Worm (Caenorhabditis elegans) whole organism, L4 larva: ENCODE measurements around the gene clh-4.

Experiments
- D1046.2 ChIP-seq: fragments of 200-800 bp; sonication (Bioruptor generic); IDR thresholded peaks from 2 replicates; pipeline ENCODE4 v1.3.6; 2022; ENCODE audit warnings: missing genetic modification characterization, missing compliant biosample characterization
- F10B5.3 ChIP-seq: sonication (generic microtip); optimal IDR thresholded peaks from 2 replicates; lab custom pipeline; 2016; ENCODE audit warnings: mild to moderate bottlenecking, missing genetic modification characterization, missing compliant biosample characterization
- F37D6.2 ChIP-seq: sonication (generic microtip); optimal IDR thresholded peaks from 2 replicates; lab custom pipeline; 2016; ENCODE audit warnings: mild to moderate bottlenecking, missing genetic modification characterization, missing compliant biosample characterization
- Y5F2A.4 ChIP-seq: fragments of 200-800 bp; sonication (Bioruptor generic); optimal IDR thresholded peaks from 2 replicates; lab custom pipeline; 2018; ENCODE audit warnings: mild to moderate bottlenecking, missing genetic modification characterization, missing compliant biosample characterization
- ZK337.2 ChIP-seq: fragments of 200-800 bp; sonication (Bioruptor generic); IDR thresholded peaks from 2 replicates; pipeline ENCODE4 v1.3.6; 2022; ENCODE audit warnings: missing genetic modification reagents, missing genetic modification characterization, missing compliant biosample characterization
- aha-1 ChIP-seq: fragments of 150-350 bp; peaks from one replicate; lab custom pipeline; 2014; ENCODE audit warnings: missing biosample characterization, missing genetic modification characterization
- ama-1 ChIP-seq: fragments of 150-350 bp; optimal IDR thresholded peaks from 2 replicates; lab custom pipeline; 2014; ENCODE audit warnings: inconsistent platforms, mixed read lengths
- attf-4 ChIP-seq: sonication (generic microtip); optimal IDR thresholded peaks from 3 replicates; lab custom pipeline; 2017; ENCODE audit warnings: missing biosample characterization, missing genetic modification characterization
- ceh-28 ChIP-seq: fragments of 150-350 bp; optimal IDR thresholded peaks from 2 replicates; lab custom pipeline; 2014; ENCODE audit warnings: missing biosample characterization, missing genetic modification reagents, missing genetic modification characterization
- ceh-44 ChIP-seq: fragments of 200-800 bp; sonication (Bioruptor generic); IDR thresholded peaks from 2 replicates; pipeline ENCODE4 v1.3.6; 2022; ENCODE audit warnings: missing genetic modification reagents, missing genetic modification characterization, missing compliant biosample characterization
- ceh-82 ChIP-seq: sonication (generic microtip); optimal IDR thresholded peaks from 2 replicates; lab custom pipeline; 2017; ENCODE audit warnings: missing biosample characterization, missing genetic modification characterization
- ces-1 ChIP-seq: fragments of 150-350 bp; sonication (generic microtip); optimal IDR thresholded peaks from 4 replicates; lab custom pipeline; 2014; ENCODE audit warnings: missing biosample characterization, missing genetic modification reagents, missing genetic modification characterization
- cey-2 ChIP-seq: sonication (generic microtip); optimal IDR thresholded peaks from 3 replicates; lab custom pipeline; 2017; ENCODE audit warnings: missing genetic modification characterization, mild to moderate bottlenecking, missing compliant biosample characterization, antibody characterized with exemption, borderline replicate concordance; ENCODE audit not compliant: insufficient read depth
- ctbp-1 ChIP-seq: fragments of 200-800 bp; sonication (Bioruptor generic); IDR thresholded peaks from 2 replicates; pipeline ENCODE4 v1.3.6; 2022; ENCODE audit warnings: missing genetic modification reagents, missing genetic modification characterization, missing compliant biosample characterization
- daf-19 ChIP-seq: fragments of 200-800 bp; sonication (Bioruptor generic); conservative IDR thresholded peaks from 2 replicates; pipeline ENCODE4 v1.3.6; 2022; ENCODE audit warnings: missing genetic modification characterization, missing compliant biosample characterization
- daf-8 ChIP-seq: fragments of 200-800 bp; sonication (Bioruptor generic); IDR thresholded peaks from 2 replicates; pipeline ENCODE4 v1.3.6; 2022; ENCODE audit warnings: missing genetic modification characterization, missing compliant biosample characterization
- dmd-9 ChIP-seq: fragments of 200-800 bp; sonication (Bioruptor generic); IDR thresholded peaks from 2 replicates; pipeline ENCODE4 v1.3.6; 2022; ENCODE audit warnings: missing genetic modification reagents, missing genetic modification characterization, missing compliant biosample characterization
- dpl-1 ChIP-seq: fragments of 150-350 bp; optimal IDR thresholded peaks from 2 replicates; lab custom pipeline; 2014; ENCODE audit warnings: missing biosample characterization, missing genetic modification reagents, missing genetic modification characterization
- duxl-1 ChIP-seq: sonication (generic microtip); optimal IDR thresholded peaks from 2 replicates; lab custom pipeline; 2016; ENCODE audit warnings: mild to moderate bottlenecking, missing genetic modification characterization, moderate library complexity, missing compliant biosample characterization; ENCODE audit not compliant: poor library complexity
- egl-43 ChIP-seq: fragments of 200-800 bp; sonication (Bioruptor generic); IDR thresholded peaks from 2 replicates; pipeline ENCODE4 v1.3.6; 2022; ENCODE audit warnings: missing genetic modification reagents, missing genetic modification characterization, missing compliant biosample characterization
- fkh-10 ChIP-seq: fragments of 150-350 bp; optimal IDR thresholded peaks from 2 replicates; lab custom pipeline; 2014; ENCODE audit warnings: missing biosample characterization, missing genetic modification reagents, missing genetic modification characterization
- fos-1 ChIP-seq: fragments of 150-350 bp; optimal IDR thresholded peaks from 2 replicates; lab custom pipeline; 2014; ENCODE audit warnings: missing biosample characterization, missing genetic modification characterization
- hlh-11 ChIP-seq: fragments of 200-800 bp; sonication (Bioruptor generic); optimal IDR thresholded peaks from 2 replicates; lab custom pipeline; 2018; ENCODE audit warnings: mild to moderate bottlenecking, missing genetic modification characterization, missing compliant biosample characterization
- hlh-30 ChIP-seq: sonication (generic microtip); optimal IDR thresholded peaks from 2 replicates; lab custom pipeline; 2017; ENCODE audit warnings: antibody characterized with exemption, mild to moderate bottlenecking, missing genetic modification characterization, missing compliant biosample characterization; ENCODE audit not compliant: insufficient read depth
- jun-1 ChIP-seq: fragments of 150-350 bp; optimal IDR thresholded peaks from 2 replicates; lab custom pipeline; 2014; ENCODE audit warnings: missing biosample characterization, missing genetic modification reagents, missing genetic modification characterization
- lin-13 ChIP-seq: fragments of 150-350 bp; optimal IDR thresholded peaks from 2 replicates; lab custom pipeline; 2014; ENCODE audit warnings: missing biosample characterization, missing genetic modification reagents, missing genetic modification characterization
- lin-39 ChIP-seq: fragments of 150-350 bp; optimal IDR thresholded peaks from 2 replicates; lab custom pipeline; 2014; ENCODE audit warnings: missing biosample characterization, missing genetic modification reagents, missing genetic modification characterization
- lsy-2 ChIP-seq, 2 experiments: fragments of 150-350 bp in 1 of 2; sonication (generic microtip) in 1 of 2; optimal IDR thresholded peaks; 2 replicates each; lab custom pipeline; 2014 to 2017; ENCODE audit warnings: missing biosample characterization in 2 of 2, missing genetic modification characterization in 2 of 2
- madf-9 ChIP-seq: fragments of 200-800 bp; sonication (Bioruptor generic); conservative IDR thresholded peaks from 2 replicates; pipeline ENCODE4 v1.3.6; 2022; ENCODE audit warnings: missing genetic modification reagents, missing genetic modification characterization, missing compliant biosample characterization
- mes-2 ChIP-seq: sonication (generic microtip); optimal IDR thresholded peaks from 2 replicates; lab custom pipeline; 2016; ENCODE audit warnings: missing genotype, mild to moderate bottlenecking, missing genetic modification characterization, missing compliant biosample characterization; ENCODE audit not compliant: poor library complexity, severe bottlenecking
- mxl-3 ChIP-seq: fragments of 200-800 bp; sonication (Bioruptor generic); optimal IDR thresholded peaks from 2 replicates; lab custom pipeline; 2018; ENCODE audit warnings: mild to moderate bottlenecking, missing genetic modification characterization, missing compliant biosample characterization
- nhr-237 ChIP-seq: sonication (generic microtip); optimal IDR thresholded peaks from 2 replicates; lab custom pipeline; 2017; ENCODE audit warnings: missing biosample characterization, missing genetic modification characterization
- nhr-28 ChIP-seq: fragments of 150-350 bp; optimal IDR thresholded peaks from 2 replicates; lab custom pipeline; 2014; ENCODE audit warnings: missing biosample characterization, missing genetic modification characterization
- nhr-42 ChIP-seq: fragments of 200-800 bp; sonication (Bioruptor generic); IDR thresholded peaks from 2 replicates; pipeline ENCODE4 v1.3.6; 2022; ENCODE audit warnings: missing genetic modification characterization, missing compliant biosample characterization
- nhr-6 ChIP-seq: fragments of 150-350 bp; optimal IDR thresholded peaks from 2 replicates; lab custom pipeline; 2014; ENCODE audit warnings: missing biosample characterization, missing genetic modification characterization
- pha-4 ChIP-seq, 2 experiments: fragments of 150-350 bp in 1 of 2; fragments of 200-800 bp in 1 of 2; sonication (Bioruptor generic) in 1 of 2; IDR thresholded peaks in 1 of 2; optimal IDR thresholded peaks in 1 of 2; 2 replicates each; pipeline versions ENCODE4 v1.3.6 to Lab custom; 2014 to 2022; ENCODE audit warnings: missing genetic modification characterization in 2 of 2, missing genetic modification reagents in 2 of 2, missing biosample characterization in 1 of 2, missing compliant biosample characterization in 1 of 2
- php-3 ChIP-seq: fragments of 200-800 bp; sonication (Bioruptor generic); IDR thresholded peaks from 2 replicates; pipeline ENCODE4 v1.3.6; 2022; ENCODE audit warnings: missing genetic modification reagents, missing genetic modification characterization, missing compliant biosample characterization
- pqm-1 ChIP-seq: sonication (generic microtip); optimal IDR thresholded peaks from 2 replicates; lab custom pipeline; 2017; ENCODE audit warnings: missing biosample characterization, missing genetic modification characterization
- rbr-2 ChIP-seq: sonication (generic microtip); optimal IDR thresholded peaks from 2 replicates; lab custom pipeline; 2016; ENCODE audit warnings: missing genotype, missing genetic modification characterization, missing compliant biosample characterization
- set-16 ChIP-seq: fragments of 200-800 bp; sonication (Bioruptor generic); IDR thresholded peaks from 2 replicates; pipeline ENCODE4 v1.3.6; 2022; ENCODE audit warnings: missing genetic modification reagents, missing genetic modification characterization, missing compliant biosample characterization
- skn-1 ChIP-seq: fragments of 150-350 bp; optimal IDR thresholded peaks from 2 replicates; lab custom pipeline; 2014; ENCODE audit warnings: missing biosample characterization, missing genetic modification characterization
- snpc-1.2 ChIP-seq: fragments of 200-800 bp; sonication (Bioruptor generic); IDR thresholded peaks from 2 replicates; pipeline ENCODE4 v1.3.6; 2022; ENCODE audit warnings: missing genetic modification reagents, missing genetic modification characterization, missing compliant biosample characterization
- spr-3 ChIP-seq: fragments of 200-800 bp; sonication (Bioruptor generic); optimal IDR thresholded peaks from 2 replicates; lab custom pipeline; 2018; ENCODE audit warnings: mild to moderate bottlenecking, missing genetic modification characterization, missing compliant biosample characterization
- tra-1 ChIP-seq: fragments of 200-800 bp; sonication (Bioruptor generic); IDR thresholded peaks from 2 replicates; pipeline ENCODE4 v1.3.6; 2022; ENCODE audit warnings: missing genetic modification reagents, missing genetic modification characterization, missing compliant biosample characterization
- unc-130 ChIP-seq: sonication (generic microtip); optimal IDR thresholded peaks from 2 replicates; lab custom pipeline; 2016; ENCODE audit warnings: missing genetic modification reagents, missing genetic modification characterization, missing compliant biosample characterization
- unc-39 ChIP-seq: sonication (generic microtip); optimal IDR thresholded peaks from 2 replicates; lab custom pipeline; 2017; ENCODE audit warnings: missing biosample characterization, missing genetic modification characterization
- zfp-2 ChIP-seq: sonication (generic microtip); optimal IDR thresholded peaks from 2 replicates; lab custom pipeline; 2016; ENCODE audit warnings: mild to moderate bottlenecking, missing genetic modification characterization, missing compliant biosample characterization
- zip-2 ChIP-seq: fragments of 150-350 bp; optimal IDR thresholded peaks from 2 replicates; lab custom pipeline; 2014; ENCODE audit warnings: missing biosample characterization, missing genetic modification characterization
- ztf-11 ChIP-seq: fragments of 150-350 bp; optimal IDR thresholded peaks from 2 replicates; lab custom pipeline; 2014; ENCODE audit warnings: missing biosample characterization, missing genetic modification characterization

Gene clh-4

ce11 chrX:4147600-4148448 lies 47.5 kb upstream of the clh-4 start:
- TF ChIP-seq F37D6.2 (tag; lab: Kevin White, UChicago) (peak; percentile 6), zfp-2 (no peak), nhr-6 (tag; lab: Kevin White, UChicago) (no peak), F10B5.3 (tag; lab: Kevin White, UChicago) (no peak), egl-43 (GFP tag; lab: Robert Waterston, UW) (no peak), jun-1 (tag; lab: Kevin White, UChicago) (no peak), attf-4 (tag; lab: Kevin White, UChicago) (no peak), nhr-42 (GFP tag; lab: Robert Waterston, UW) (peak; percentile 7), zip-2 (tag; lab: Kevin White, UChicago) (no peak), set-16 (GFP tag; lab: Robert Waterston, UW) (no peak), mes-2 (no peak), madf-9 (peak; percentile 48), ceh-82 (tag; lab: Kevin White, UChicago) (no peak), hlh-30 (tag; lab: Kevin White, UChicago) (peak; percentile 45), ces-1 (no peak), mxl-3 (GFP tag; lab: Kevin White, UChicago) (no peak), ama-1 (no peak), ceh-44 (GFP tag; lab: Robert Waterston, UW) (no peak), unc-130 (no peak), php-3 (GFP tag; lab: Robert Waterston, UW) (0 out of 2 replicates have a peak, but pooled peaks have one; percentile 37), pha-4 (GFP tag; IDR thresholded peaks at IDR 0.05; lab: Robert Waterston, UW) (peak; percentile 46; the same call in 1 of the 2 replicates), pha-4 (tag; optimal IDR thresholded peaks at IDR 0.05; lab: Kevin White, UChicago) (no peak), ctbp-1 (GFP tag; lab: Robert Waterston, UW) (peak; percentile 65), nhr-237 (tag; lab: Kevin White, UChicago) (no peak), daf-19 (GFP tag; lab: Robert Waterston, UW) (no peak), duxl-1 (tag; lab: Kevin White, UChicago) (peak; percentile 60), daf-8 (GFP tag; lab: Robert Waterston, UW) (no peak), ceh-28 (tag; lab: Kevin White, UChicago) (no peak), spr-3 (no peak), tra-1 (GFP tag; lab: Robert Waterston, UW) (peak; percentile 25; the same call in 1 of the 2 replicates), snpc-1.2 (GFP tag; lab: Robert Waterston, UW) (0 out of 2 replicates have a peak, but pooled peaks have one; percentile 7), dpl-1 (GFP tag; lab: Kevin White, UChicago) (no peak), rbr-2 (no peak), aha-1 (peak; percentile 78), D1046.2 (GFP tag; lab: Robert Waterston, UW) (no peak), fos-1 (tag; lab: Kevin White, UChicago) (no peak), ZK337.2 (GFP tag; lab: Robert Waterston, UW) (no peak; the same call in 1 of the 2 replicates), skn-1 (tag; lab: Kevin White, UChicago) (no peak), Y5F2A.4 (GFP tag; lab: Kevin White, UChicago) (no peak), fkh-10 (GFP tag; lab: Kevin White, UChicago) (no peak), ztf-11 (tag; lab: Kevin White, UChicago) (no peak), nhr-28 (no peak), cey-2 (tag; lab: Kevin White, UChicago) (no peak), unc-39 (no peak), lin-39 (tag; lab: Kevin White, UChicago) (no peak), hlh-11 (tag; lab: Kevin White, UChicago) (peak; percentile 25), pqm-1 (tag; lab: Kevin White, UChicago) (no peak), dmd-9 (GFP tag; lab: Robert Waterston, UW) (0 out of 2 replicates have a peak, but pooled peaks have one; percentile 4), lsy-2 (tag; optimal IDR thresholded peaks at IDR 0.05; lab: Kevin White, UChicago) (peak in 1 of 2 experiments; percentile 52), lin-13 (no peak)
